Worm (Caenorhabditis elegans): ENCODE results near the gene C35C5.10.

C35C5.10 gene

ce11 chrX:11533543-11534003, 22.5 kb upstream of the C35C5.10 start, which contains the start of gene C35C5.8:
C35C5.8 (plus strand) TSS chrX:11533593.
- TF ChIP-seq ref-1 (GFP tag; conservative IDR thresholded peaks at IDR 0.05) (no peak), T22C8.4 (GFP tag; IDR thresholded peaks at IDR 0.05) (no peak), med-1 (GFP tag; optimal IDR thresholded peaks at IDR 0.05; ENCODE audit: insufficient read depth) (no peak), ztf-23 (GFP tag; IDR thresholded peaks at IDR 0.05) (no peak), klf-2 (GFP tag; conservative IDR thresholded peaks at IDR 0.05) (no peak), ztf-29 (GFP tag; IDR thresholded peaks at IDR 0.05) (no peak), tab-1 (GFP tag; IDR thresholded peaks at IDR 0.05) (no peak), flt-1 (GFP tag; IDR thresholded peaks at IDR 0.05) (no peak), cog-1 (tag; optimal IDR thresholded peaks at IDR 0.05) (no peak)

- TF ChIP-seq T22C8.4 (GFP tag; IDR thresholded peaks at IDR 0.05) (no peak), cog-1 (tag; optimal IDR thresholded peaks at IDR 0.05) (no peak), flt-1 (GFP tag; IDR thresholded peaks at IDR 0.05) (no peak), ztf-29 (GFP tag; IDR thresholded peaks at IDR 0.05) (no peak), ref-1 (GFP tag; conservative IDR thresholded peaks at IDR 0.05) (no peak), tab-1 (GFP tag; IDR thresholded peaks at IDR 0.05) (no peak), ztf-23 (GFP tag; IDR thresholded peaks at IDR 0.05) (no peak), klf-2 (GFP tag; conservative IDR thresholded peaks at IDR 0.05) (no peak), med-1 (GFP tag; optimal IDR thresholded peaks at IDR 0.05; ENCODE audit: insufficient read depth) (no peak)
Measured at ce11 chrX:11534443-11534842, 21.6 kb upstream of the C35C5.10 start.

ce11 chrX:11536408-11536807, 19.6 kb upstream of the C35C5.10 start, which contains the start of gene C35C5.9:
C35C5.9 (plus strand) TSS chrX:11536568.
- no peak for TF ChIP-seq med-1 (GFP tag; optimal IDR thresholded peaks at IDR 0.05; ENCODE audit: insufficient read depth)
- no peak for TF ChIP-seq T22C8.4 (GFP tag; IDR thresholded peaks at IDR 0.05)
- no peak for TF ChIP-seq ztf-29 (GFP tag; IDR thresholded peaks at IDR 0.05)
- TF ChIP-seq ref-1 (GFP tag; conservative IDR thresholded peaks at IDR 0.05) = no peak
- no peak for TF ChIP-seq cog-1 (tag; optimal IDR thresholded peaks at IDR 0.05)
- no peak for TF ChIP-seq tab-1 (GFP tag; IDR thresholded peaks at IDR 0.05)
- no peak for TF ChIP-seq klf-2 (GFP tag; conservative IDR thresholded peaks at IDR 0.05)
- TF ChIP-seq ztf-23 (GFP tag; IDR thresholded peaks at IDR 0.05) = no peak
- no peak for TF ChIP-seq flt-1 (GFP tag; IDR thresholded peaks at IDR 0.05)

- TF ChIP-seq klf-2 (GFP tag; conservative IDR thresholded peaks at IDR 0.05) (no peak), tab-1 (GFP tag; IDR thresholded peaks at IDR 0.05) (no peak), flt-1 (GFP tag; IDR thresholded peaks at IDR 0.05) (no peak), med-1 (GFP tag; optimal IDR thresholded peaks at IDR 0.05; ENCODE audit: insufficient read depth) (no peak), ztf-29 (GFP tag; IDR thresholded peaks at IDR 0.05) (no peak), cog-1 (tag; optimal IDR thresholded peaks at IDR 0.05) (no peak), ztf-23 (GFP tag; IDR thresholded peaks at IDR 0.05) (no peak), ref-1 (GFP tag; conservative IDR thresholded peaks at IDR 0.05) (no peak), T22C8.4 (GFP tag; IDR thresholded peaks at IDR 0.05) (no peak)
Measured at ce11 chrX:11537240-11537764, 18.7 kb upstream of the C35C5.10 start, which contains the start of gene gcp-2.2. gcp-2.2 (plus strand) TSS chrX:11537714.

- no peak for TF ChIP-seq klf-2 (GFP tag; conservative IDR thresholded peaks at IDR 0.05)
- no peak for TF ChIP-seq flt-1 (GFP tag; IDR thresholded peaks at IDR 0.05)
Measured at ce11 chrX:11541690-11542089, 14.4 kb upstream of the C35C5.10 start.

ce11 chrX:11546445-11547275, 9.4 kb upstream of the C35C5.10 start, which contains the start of gene selt-1.1:
selt-1.1 (minus strand) TSS chrX:11546495.
- no peak for TF ChIP-seq ztf-29 (GFP tag; IDR thresholded peaks at IDR 0.05)
- TF ChIP-seq klf-2 (GFP tag; conservative IDR thresholded peaks at IDR 0.05) = no peak
- peak; percentile 54 for TF ChIP-seq cog-1 (tag; optimal IDR thresholded peaks at IDR 0.05)
- TF ChIP-seq T22C8.4 (GFP tag; IDR thresholded peaks at IDR 0.05) = peak; percentile 86
- TF ChIP-seq ref-1 (GFP tag; conservative IDR thresholded peaks at IDR 0.05) = no peak
- no peak for TF ChIP-seq tab-1 (GFP tag; IDR thresholded peaks at IDR 0.05)
- TF ChIP-seq ztf-23 (GFP tag; IDR thresholded peaks at IDR 0.05) = no peak
- no peak for TF ChIP-seq med-1 (GFP tag; optimal IDR thresholded peaks at IDR 0.05; ENCODE audit: insufficient read depth)
- no peak for TF ChIP-seq flt-1 (GFP tag; IDR thresholded peaks at IDR 0.05)

ce11 chrX:11547442-11548023, 8.5 kb upstream of the C35C5.10 start:
- TF ChIP-seq klf-2 (GFP tag; conservative IDR thresholded peaks at IDR 0.05) (no peak), tab-1 (GFP tag; IDR thresholded peaks at IDR 0.05) (no peak), ztf-23 (GFP tag; IDR thresholded peaks at IDR 0.05) (no peak), ztf-29 (GFP tag; IDR thresholded peaks at IDR 0.05) (no peak), med-1 (GFP tag; optimal IDR thresholded peaks at IDR 0.05; ENCODE audit: insufficient read depth) (no peak)

ce11 chrX:11548308-11548707, 7.7 kb upstream of the C35C5.10 start, which contains the start of gene mig-2:
mig-2 (plus strand) TSS chrX:11548608.
- TF ChIP-seq tab-1 (GFP tag; IDR thresholded peaks at IDR 0.05) = no peak
- no peak for TF ChIP-seq cog-1 (tag; optimal IDR thresholded peaks at IDR 0.05)
- TF ChIP-seq ztf-23 (GFP tag; IDR thresholded peaks at IDR 0.05) = no peak
- no peak for TF ChIP-seq T22C8.4 (GFP tag; IDR thresholded peaks at IDR 0.05)
- no peak for TF ChIP-seq ref-1 (GFP tag; conservative IDR thresholded peaks at IDR 0.05)

ce11 chrX:11551808-11552207, 4.2 kb upstream of the C35C5.10 start:
- no peak for TF ChIP-seq ztf-29 (GFP tag; IDR thresholded peaks at IDR 0.05)

ce11 chrX:11552879-11553278, 3.2 kb upstream of the C35C5.10 start:
- TF ChIP-seq ztf-23 (GFP tag; IDR thresholded peaks at IDR 0.05) (no peak), klf-2 (GFP tag; conservative IDR thresholded peaks at IDR 0.05) (no peak), flt-1 (GFP tag; IDR thresholded peaks at IDR 0.05) (no peak), tab-1 (GFP tag; IDR thresholded peaks at IDR 0.05) (no peak)

Measured in whole organism, midembryonic.